Fruit fly (Drosophila melanogaster) whole organism, prepupa: ENCODE results near the gene CG6481.

Source experiments
- Blimp-1 ChIP-seq: fragments of 200-800 bp; sonication (Bioruptor generic); optimal IDR thresholded peaks from 3 replicates; lab custom pipeline; 2017; ENCODE audit warnings: missing biosample characterization, missing genetic modification characterization, mild to moderate bottlenecking, moderate library complexity, missing genetic modification reagents
- CG10631 ChIP-seq: fragments of 200-800 bp; sonication (Bioruptor generic); optimal IDR thresholded peaks from 2 replicates; lab custom pipeline; 2016; ENCODE audit warnings: missing biosample characterization, missing genetic modification characterization
- CG11902 ChIP-seq: fragments of 200-800 bp; sonication (Bioruptor generic); optimal IDR thresholded peaks from 3 replicates; lab custom pipeline; 2016; ENCODE audit warnings: missing biosample characterization, missing genetic modification characterization
- CG15336 ChIP-seq: fragments of 200-800 bp; sonication (Bioruptor generic); IDR thresholded peaks from 2 replicates; pipeline ENCODE4 v1.3.6; 2022; ENCODE audit warnings: missing biosample characterization, missing genetic modification characterization
- CG1621 ChIP-seq: fragments of 200-800 bp; sonication (Bioruptor generic); optimal IDR thresholded peaks from 3 replicates; lab custom pipeline; 2018; ENCODE audit warnings: missing biosample characterization, mild to moderate bottlenecking, missing genetic modification characterization
- CG16779 ChIP-seq: fragments of 200-800 bp; sonication (Bioruptor generic); optimal IDR thresholded peaks from 3 replicates; lab custom pipeline; 2017; ENCODE audit warnings: missing biosample characterization, mild to moderate bottlenecking, missing genetic modification characterization
- CG3032 ChIP-seq: fragments of 200-800 bp; optimal IDR thresholded peaks from 2 replicates; lab custom pipeline; 2019; ENCODE audit warnings: missing biosample characterization, mild to moderate bottlenecking, missing genetic modification characterization, moderate library complexity
- CG31627 ChIP-seq: fragments of 200-800 bp; sonication (Bioruptor generic); optimal IDR thresholded peaks from 3 replicates; lab custom pipeline; 2016; ENCODE audit warnings: missing biosample characterization, missing genetic modification characterization
- CG32006 ChIP-seq: fragments of 200-800 bp; sonication (Bioruptor generic); optimal IDR thresholded peaks from 3 replicates; lab custom pipeline; 2017; ENCODE audit warnings: missing biosample characterization, mild to moderate bottlenecking, missing genetic modification characterization
- CG34406 ChIP-seq: fragments of 200-800 bp; sonication (Bioruptor generic); optimal IDR thresholded peaks from 3 replicates; lab custom pipeline; 2016; ENCODE audit warnings: missing biosample characterization, missing genetic modification characterization
- CG3919 ChIP-seq: fragments of 200-800 bp; sonication (Bioruptor generic); optimal IDR thresholded peaks from 3 replicates; lab custom pipeline; 2016; ENCODE audit warnings: missing biosample characterization, missing genetic modification characterization
- CG4318 ChIP-seq: fragments of 200-800 bp; sonication (Bioruptor generic); optimal IDR thresholded peaks from 3 replicates; lab custom pipeline; 2017; ENCODE audit warnings: missing biosample characterization, mild to moderate bottlenecking, missing genetic modification characterization
- CG6163 ChIP-seq: fragments of 200-800 bp; sonication (Bioruptor generic); IDR thresholded peaks from 3 replicates; pipeline ENCODE4 v1.3.6; 2022; ENCODE audit warnings: missing biosample characterization, missing genetic modification characterization
- CG6276 ChIP-seq: fragments of 200-800 bp; sonication (Bioruptor generic); optimal IDR thresholded peaks from 2 replicates; lab custom pipeline; 2017; ENCODE audit warnings: missing biosample characterization, mild to moderate bottlenecking, missing genetic modification characterization
- CG6808 ChIP-seq: fragments of 200-800 bp; sonication (Bioruptor generic); optimal IDR thresholded peaks from 3 replicates; lab custom pipeline; 2017; ENCODE audit warnings: missing biosample characterization, missing genetic modification characterization, mild to moderate bottlenecking, moderate library complexity, missing genetic modification reagents
- CG6854 ChIP-seq: fragments of 200-800 bp; sonication (Bioruptor generic); optimal IDR thresholded peaks from 2 replicates; lab custom pipeline; 2017; ENCODE audit warnings: missing biosample characterization, mild to moderate bottlenecking, missing genetic modification characterization
- CG7368 ChIP-seq: fragments of 200-800 bp; sonication (Bioruptor generic); optimal IDR thresholded peaks from 3 replicates; lab custom pipeline; 2016; ENCODE audit warnings: missing biosample characterization, missing genetic modification characterization
- CG8119 ChIP-seq: fragments of 200-800 bp; sonication (Bioruptor generic); IDR thresholded peaks from 3 replicates; pipeline ENCODE4 v1.3.6; 2022; ENCODE audit warnings: missing biosample characterization, missing genetic modification characterization
- CG8632 ChIP-seq: fragments of 200-800 bp; sonication (Bioruptor generic); optimal IDR thresholded peaks from 3 replicates; lab custom pipeline; 2016; ENCODE audit warnings: missing biosample characterization, missing genetic modification characterization
- CG9139 ChIP-seq: fragments of 200-800 bp; sonication (Bioruptor generic); optimal IDR thresholded peaks from 3 replicates; lab custom pipeline; 2017; ENCODE audit warnings: missing biosample characterization, mild to moderate bottlenecking, missing genetic modification characterization
- Eip75B ChIP-seq: fragments of 200-800 bp; sonication (Bioruptor generic); optimal IDR thresholded peaks from 3 replicates; lab custom pipeline; 2016; ENCODE audit warnings: missing biosample characterization, missing genetic modification characterization
- Eip78C ChIP-seq: fragments of 200-800 bp; sonication (Bioruptor generic); peaks from one replicate; lab custom pipeline; 2016; ENCODE audit warnings: missing biosample characterization, missing genetic modification characterization
- Eip93F ChIP-seq: fragments of 200-800 bp; sonication (Bioruptor generic); optimal IDR thresholded peaks from 2 replicates; lab custom pipeline; 2016; ENCODE audit warnings: missing biosample characterization, mild to moderate bottlenecking, missing genetic modification characterization
- Ets96B ChIP-seq: fragments of 200-800 bp; optimal IDR thresholded peaks from 2 replicates; lab custom pipeline; 2019; ENCODE audit warnings: missing biosample characterization, mild to moderate bottlenecking, missing genetic modification characterization, moderate library complexity
- Gug ChIP-seq: fragments of 200-800 bp; sonication (Bioruptor generic); IDR thresholded peaks from 2 replicates; pipeline ENCODE4 v1.3.6; 2022; ENCODE audit warnings: missing biosample characterization, missing genetic modification characterization
- Hr38 ChIP-seq: sonication (Bioruptor generic); optimal IDR thresholded peaks from 2 replicates; lab custom pipeline; 2016; ENCODE audit warnings: missing biosample characterization, missing genetic modification characterization
- Hr39 ChIP-seq: fragments of 200-800 bp; sonication (Bioruptor generic); optimal IDR thresholded peaks from 2 replicates; lab custom pipeline; 2016; ENCODE audit warnings: missing biosample characterization, missing genetic modification characterization
- Hr4 ChIP-seq: fragments of 200-800 bp; sonication (Bioruptor generic); optimal IDR thresholded peaks from 3 replicates; lab custom pipeline; 2016; ENCODE audit warnings: missing biosample characterization, missing genetic modification characterization
- Lpt ChIP-seq: fragments of 200-800 bp; sonication (Bioruptor generic); optimal IDR thresholded peaks from 3 replicates; lab custom pipeline; 2016; ENCODE audit warnings: missing biosample characterization, missing genetic modification characterization
- Met ChIP-seq: fragments of 200-800 bp; sonication (Bioruptor generic); optimal IDR thresholded peaks from 3 replicates; lab custom pipeline; 2016; ENCODE audit warnings: missing biosample characterization, missing genetic modification characterization
- OdsH ChIP-seq: fragments of 200-800 bp; sonication (Bioruptor generic); optimal IDR thresholded peaks from 3 replicates; lab custom pipeline; 2016; ENCODE audit warnings: missing biosample characterization, missing genetic modification characterization
- Smox ChIP-seq: fragments of 200-800 bp; sonication (Bioruptor generic); optimal IDR thresholded peaks from 3 replicates; lab custom pipeline; 2016; ENCODE audit warnings: missing biosample characterization, missing genetic modification characterization
- Sox102F ChIP-seq: fragments of 200-800 bp; sonication (Bioruptor generic); optimal IDR thresholded peaks from 2 replicates; lab custom pipeline; 2016; ENCODE audit warnings: missing biosample characterization, mild to moderate bottlenecking, missing genetic modification characterization
- Sox15 ChIP-seq: fragments of 200-800 bp; sonication (Bioruptor generic); optimal IDR thresholded peaks from 3 replicates; lab custom pipeline; 2016; ENCODE audit warnings: missing biosample characterization, missing genetic modification characterization
- acj6 ChIP-seq: fragments of 200-800 bp; sonication (Bioruptor generic); optimal IDR thresholded peaks from 3 replicates; lab custom pipeline; 2016; ENCODE audit warnings: missing biosample characterization, missing genetic modification characterization
- dac ChIP-seq: fragments of 200-800 bp; sonication (Bioruptor generic); optimal IDR thresholded peaks from 2 replicates; lab custom pipeline; 2017; ENCODE audit warnings: missing biosample characterization, mild to moderate bottlenecking, missing genetic modification characterization
- eg ChIP-seq: fragments of 200-800 bp; sonication (Bioruptor generic); IDR thresholded peaks from 3 replicates; pipeline ENCODE4 v1.3.6; 2022; ENCODE audit warnings: missing biosample characterization, missing genetic modification characterization
- fd85E ChIP-seq: fragments of 200-800 bp; sonication (Bioruptor generic); optimal IDR thresholded peaks from 3 replicates; lab custom pipeline; 2016; ENCODE audit warnings: missing biosample characterization, missing genetic modification characterization
- fkh ChIP-seq: fragments of 200-800 bp; sonication (Bioruptor generic); optimal IDR thresholded peaks from 3 replicates; lab custom pipeline; 2017; ENCODE audit warnings: missing biosample characterization, mild to moderate bottlenecking, missing genetic modification characterization, moderate library complexity
- lz ChIP-seq: fragments of 200-800 bp; sonication (Bioruptor generic); optimal IDR thresholded peaks from 3 replicates; lab custom pipeline; 2016; ENCODE audit warnings: missing biosample characterization, missing genetic modification characterization
- pdm3 ChIP-seq: fragments of 200-800 bp; sonication (Bioruptor generic); optimal IDR thresholded peaks from 3 replicates; lab custom pipeline; 2016; ENCODE audit warnings: missing biosample characterization, missing genetic modification characterization
- salr ChIP-seq, 2 experiments: fragments of 200-800 bp; sonication (Bioruptor generic); optimal IDR thresholded peaks; 3 replicates each; lab custom pipeline; 2016 to 2018; ENCODE audit warnings: missing biosample characterization in 2 of 2, missing genetic modification characterization in 2 of 2, mild to moderate bottlenecking in 1 of 2
- ss ChIP-seq, 2 experiments: fragments of 200-800 bp; sonication (Bioruptor generic); optimal IDR thresholded peaks; 2 replicates in 1 of 2; 3 replicates in 1 of 2; lab custom pipeline; 2017 to 2018; ENCODE audit warnings: mild to moderate bottlenecking in 2 of 2, missing biosample characterization in 2 of 2, missing genetic modification characterization in 2 of 2, moderate library complexity in 1 of 2
- svp ChIP-seq: fragments of 200-800 bp; sonication (Bioruptor generic); peaks from one replicate; lab custom pipeline; 2016; ENCODE audit warnings: missing biosample characterization, missing genetic modification characterization
- topi ChIP-seq: fragments of 200-800 bp; sonication (Bioruptor generic); optimal IDR thresholded peaks from 3 replicates; lab custom pipeline; 2016; ENCODE audit warnings: missing biosample characterization, missing genetic modification characterization
- vri ChIP-seq: fragments of 200-800 bp; sonication (Bioruptor generic); optimal IDR thresholded peaks from 3 replicates; lab custom pipeline; 2016; ENCODE audit warnings: missing biosample characterization, mild to moderate bottlenecking, missing genetic modification characterization

CG6481 gene

dm6 chrX:18564984-18565383 is 42.7 kb upstream of the CG6481 start (continued):
- TF ChIP-seq CG15336 (GFP tag; lab: Robert Waterston, UW) (peak; percentile 68), Sox15 (GFP tag; lab: Kevin White, UChicago) (no peak), Met (peak; percentile 16), ss (GFP tag; optimal IDR thresholded peaks at IDR 0.05; lab: Kevin White, UChicago) (no peak), Gug (GFP tag; lab: Robert Waterston, UW) (peak; percentile 20; the same call in 1 of the 2 replicates), eg (peak; percentile 47; the same call in 2 of the 3 replicates), CG34406 (GFP tag; lab: Kevin White, UChicago) (no peak), CG3032 (tag; lab: Kevin White, UChicago) (no peak), vri (no peak), CG6808 (no peak), CG1621 (tag; lab: Kevin White, UChicago) (no peak), Lpt (GFP tag; lab: Kevin White, UChicago) (no peak), CG6163 (GFP tag; lab: Robert Waterston, UW) (peak; percentile 49; the same call in 2 of the 3 replicates), topi (peak; percentile 25), CG10631 (GFP tag; lab: Kevin White, UChicago) (peak; percentile 4), CG4318 (GFP tag; lab: Kevin White, UChicago) (no peak), CG3919 (GFP tag; lab: Kevin White, UChicago) (peak; percentile 34), Eip78C (GFP tag; lab: Kevin White, UChicago) (peak; percentile 62), Eip75B (GFP tag; lab: Kevin White, UChicago) (peak; percentile 6)

- no peak for TF ChIP-seq CG11902 (GFP tag; lab: Kevin White, UChicago)
- no peak for TF ChIP-seq CG16779 (tag; lab: Kevin White, UChicago)
- TF ChIP-seq Smox (GFP tag; lab: Kevin White, UChicago) = no peak
- no peak for TF ChIP-seq Eip93F
- TF ChIP-seq Hr39 = no peak
Measured at dm6 chrX:18560584-18560983, 38.3 kb upstream of the CG6481 start.

dm6 chrX:18558583-18558982 is 36.3 kb upstream of the CG6481 start:
- TF ChIP-seq CG7368 (GFP tag; lab: Kevin White, UChicago) (no peak), topi (peak; percentile 28), Eip75B (GFP tag; lab: Kevin White, UChicago) (peak; percentile 38), Gug (GFP tag; lab: Robert Waterston, UW) (no peak), dac (peak; percentile 17), CG6276 (GFP tag; lab: Kevin White, UChicago) (peak; percentile 29), CG34406 (GFP tag; lab: Kevin White, UChicago) (no peak), ss (GFP tag; optimal IDR thresholded peaks at IDR 0.05; lab: Kevin White, UChicago) (peak; percentile 31 to 32), fd85E (no peak), fkh (no peak), Hr4 (GFP tag; lab: Kevin White, UChicago) (peak; percentile 65), CG3032 (tag; lab: Kevin White, UChicago) (peak; percentile 58), CG4318 (GFP tag; lab: Kevin White, UChicago) (peak; percentile 42), salr (GFP tag; optimal IDR thresholded peaks at IDR 0.05; lab: Kevin White, UChicago) (peak in 1 of 2 experiments; percentile 25), Hr39 (no peak), Blimp-1 (GFP tag; lab: Kevin White, UChicago) (no peak), vri (no peak), CG8119 (GFP tag; lab: Robert Waterston, UW) (no peak; the same call in none of the 3 replicates), Hr38 (GFP tag; lab: Kevin White, UChicago) (no peak), CG9139 (no peak), OdsH (GFP tag; lab: Kevin White, UChicago) (peak; percentile 44), CG31627 (GFP tag; lab: Kevin White, UChicago) (no peak), CG32006 (peak; percentile 66), CG1621 (tag; lab: Kevin White, UChicago) (peak; percentile 1), Met (peak; percentile 16), CG8632 (GFP tag; lab: Kevin White, UChicago) (no peak), CG3919 (GFP tag; lab: Kevin White, UChicago) (peak; percentile 35), svp (peak; percentile 53), CG6854 (no peak), CG16779 (tag; lab: Kevin White, UChicago) (no peak), acj6 (GFP tag; lab: Kevin White, UChicago) (peak; percentile 46), Eip78C (GFP tag; lab: Kevin White, UChicago) (peak; percentile 85), Ets96B (peak; percentile 35), eg (peak; percentile 58), CG6808 (peak; percentile 35), Sox102F (GFP tag; lab: Kevin White, UChicago) (no peak), lz (no peak), pdm3 (GFP tag; lab: Kevin White, UChicago) (peak; percentile 25)
